Fruit fly (Drosophila melanogaster) whole organism, embryonic: ENCODE results near the gene Bili.

ENCODE experiments used
- Asciz ChIP-seq: fragments of 200-800 bp; sonication (Bioruptor generic); optimal IDR thresholded peaks from 2 replicates; lab custom pipeline; 2017; ENCODE audit warnings: missing biosample characterization, mild to moderate bottlenecking, missing genetic modification characterization, missing genetic modification reagents
- Awh ChIP-seq: fragments of 200-800 bp; sonication (Bioruptor generic); IDR thresholded peaks from 2 replicates; pipeline ENCODE4, ENCODE4 v1.3.6; 2022; ENCODE audit warnings: missing biosample characterization, missing genetic modification characterization
- BEAF-32 ChIP-seq: fragments of 200-800 bp; sonication (Bioruptor generic); optimal IDR thresholded peaks from 3 replicates; lab custom pipeline; 2017; ENCODE audit warnings: missing biosample characterization, missing genetic modification characterization, mild to moderate bottlenecking, moderate library complexity, missing genetic modification reagents
- CG10979 ChIP-seq: fragments of 200-800 bp; sonication (Bioruptor generic); optimal IDR thresholded peaks from 2 replicates; lab custom pipeline; 2018; ENCODE audit warnings: missing biosample characterization, mild to moderate bottlenecking, missing genetic modification characterization, moderate library complexity
- CG13287 ChIP-seq: fragments of 200-800 bp; sonication (Bioruptor generic); IDR thresholded peaks from 2 replicates; pipeline ENCODE4 v1.3.6; 2022; ENCODE audit warnings: missing biosample characterization, missing genetic modification characterization; ENCODE audit not compliant: partially characterized antibody
- CG13296 ChIP-seq: fragments of 200-800 bp; sonication (Bioruptor generic); optimal IDR thresholded peaks from 3 replicates; lab custom pipeline; 2018; ENCODE audit warnings: missing biosample characterization, mild to moderate bottlenecking, missing genetic modification characterization
- CG13894 ChIP-seq: fragments of 200-800 bp; sonication (Bioruptor generic); optimal IDR thresholded peaks from 3 replicates; lab custom pipeline; 2018; ENCODE audit warnings: missing biosample characterization, mild to moderate bottlenecking, missing genetic modification characterization, moderate library complexity
- CG14014 ChIP-seq: fragments of 200-800 bp; sonication (Bioruptor generic); IDR thresholded peaks from 2 replicates; pipeline ENCODE4 v1.3.6; 2022; ENCODE audit warnings: missing biosample characterization, missing genetic modification characterization
- CG15479 ChIP-seq: fragments of 200-800 bp; sonication (Bioruptor generic); optimal IDR thresholded peaks from 3 replicates; lab custom pipeline; 2019; ENCODE audit warnings: missing biosample characterization, mild to moderate bottlenecking, missing genetic modification characterization, moderate library complexity
- CG1602 ChIP-seq: fragments of 200-800 bp; sonication (Bioruptor generic); optimal IDR thresholded peaks from 3 replicates; lab custom pipeline; 2016; ENCODE audit warnings: missing biosample characterization, missing genetic modification characterization
- CG17186 ChIP-seq: fragments of 200-800 bp; sonication (Bioruptor generic); optimal IDR thresholded peaks from 3 replicates; lab custom pipeline; 2017; ENCODE audit warnings: missing biosample characterization, missing genetic modification reagents, missing genetic modification characterization
- CG18262 ChIP-seq: fragments of 200-800 bp; optimal IDR thresholded peaks from 3 replicates; lab custom pipeline; 2019; ENCODE audit warnings: missing biosample characterization, mild to moderate bottlenecking, missing genetic modification characterization, moderate library complexity
- CG2202 ChIP-seq: fragments of 200-800 bp; sonication (Bioruptor generic); optimal IDR thresholded peaks from 2 replicates; lab custom pipeline; 2018; ENCODE audit warnings: missing biosample characterization, mild to moderate bottlenecking, missing genetic modification characterization
- CG31365 ChIP-seq: fragments of 200-800 bp; sonication (Bioruptor generic); optimal IDR thresholded peaks from 2 replicates; lab custom pipeline; 2018; ENCODE audit warnings: missing biosample characterization, mild to moderate bottlenecking, missing genetic modification characterization
- CG6272 ChIP-seq: fragments of 200-800 bp; sonication (Bioruptor generic); IDR thresholded peaks from 2 replicates; pipeline ENCODE4 v1.3.6; 2022; ENCODE audit warnings: missing biosample characterization, missing genetic modification characterization
- CG7357 ChIP-seq: fragments of 200-800 bp; sonication (Bioruptor generic); IDR thresholded peaks from 3 replicates; pipeline ENCODE4 v1.3.6; 2022; ENCODE audit warnings: missing biosample characterization, missing genetic modification characterization
- CG7839 ChIP-seq: fragments of 200-800 bp; sonication (Bioruptor generic); optimal IDR thresholded peaks from 3 replicates; lab custom pipeline; 2018; ENCODE audit warnings: missing biosample characterization, mild to moderate bottlenecking, missing genetic modification characterization, moderate library complexity
- CG9727 ChIP-seq: fragments of 200-800 bp; sonication (Bioruptor generic); optimal IDR thresholded peaks from 3 replicates; lab custom pipeline; 2017; ENCODE audit warnings: missing biosample characterization, mild to moderate bottlenecking, missing genetic modification characterization
- CG9797 ChIP-seq: fragments of 200-800 bp; sonication (Bioruptor generic); optimal IDR thresholded peaks from 3 replicates; lab custom pipeline; 2018; ENCODE audit warnings: missing biosample characterization, mild to moderate bottlenecking, missing genetic modification characterization
- CHES-1-like ChIP-seq: fragments of 200-800 bp; sonication (Bioruptor generic); optimal IDR thresholded peaks from 2 replicates; lab custom pipeline; 2016; ENCODE audit warnings: missing biosample characterization, missing genetic modification characterization
- Dip3 ChIP-seq: fragments of 200-800 bp; sonication (Bioruptor generic); optimal IDR thresholded peaks from 3 replicates; lab custom pipeline; 2016; ENCODE audit warnings: missing biosample characterization, missing genetic modification characterization
- Doc2 ChIP-seq: fragments of 200-800 bp; sonication (Bioruptor generic); IDR thresholded peaks from 2 replicates; pipeline ENCODE4 v1.3.6; 2022; ENCODE audit warnings: missing biosample characterization, missing genetic modification characterization
- Dp ChIP-seq: fragments of 200-800 bp; sonication (Bioruptor generic); optimal IDR thresholded peaks from 2 replicates; lab custom pipeline; 2018; ENCODE audit warnings: missing biosample characterization, mild to moderate bottlenecking, missing genetic modification characterization, moderate library complexity
- Fer1 ChIP-seq: fragments of 200-800 bp; sonication (Bioruptor generic); optimal IDR thresholded peaks from 2 replicates; lab custom pipeline; 2017; ENCODE audit warnings: missing biosample characterization, mild to moderate bottlenecking, missing genetic modification characterization
- Fer2 ChIP-seq: fragments of 200-800 bp; sonication (Bioruptor generic); optimal IDR thresholded peaks from 2 replicates; lab custom pipeline; 2018; ENCODE audit warnings: missing biosample characterization, mild to moderate bottlenecking, missing genetic modification characterization, moderate library complexity
- HmgZ ChIP-seq: fragments of 200-800 bp; sonication (Bioruptor generic); optimal IDR thresholded peaks from 2 replicates; lab custom pipeline; 2018; ENCODE audit warnings: missing biosample characterization, mild to moderate bottlenecking, missing genetic modification characterization
- Mad ChIP-seq: fragments of 200-800 bp; sonication (Bioruptor generic); optimal IDR thresholded peaks from 2 replicates; lab custom pipeline; 2016; ENCODE audit warnings: missing biosample characterization, missing genetic modification characterization
- Side ChIP-seq: fragments of 200-800 bp; sonication (Bioruptor generic); optimal IDR thresholded peaks from 2 replicates; lab custom pipeline; 2016; ENCODE audit warnings: missing biosample characterization, missing genetic modification characterization
- cato ChIP-seq: fragments of 200-800 bp; sonication (Bioruptor generic); optimal IDR thresholded peaks from 2 replicates; lab custom pipeline; 2016; ENCODE audit warnings: missing biosample characterization, missing genetic modification characterization, borderline replicate concordance
- chn ChIP-seq: fragments of 200-800 bp; sonication (Bioruptor generic); optimal IDR thresholded peaks from 2 replicates; lab custom pipeline; 2016; ENCODE audit warnings: missing biosample characterization, missing genetic modification characterization
- dmrt11E ChIP-seq: fragments of 200-800 bp; sonication (Bioruptor generic); optimal IDR thresholded peaks from 3 replicates; lab custom pipeline; 2018; ENCODE audit warnings: missing biosample characterization, mild to moderate bottlenecking, missing genetic modification characterization, moderate library complexity
- dysf ChIP-seq: fragments of 200-800 bp; sonication (Bioruptor generic); IDR thresholded peaks from 3 replicates; pipeline ENCODE4 v1.3.6; 2022; ENCODE audit warnings: missing biosample characterization, missing genetic modification characterization
- eyg ChIP-seq: fragments of 200-800 bp; sonication (Bioruptor generic); optimal IDR thresholded peaks from 3 replicates; lab custom pipeline; 2016; ENCODE audit warnings: missing biosample characterization, missing genetic modification characterization
- fd64A ChIP-seq: fragments of 200-800 bp; sonication (Bioruptor generic); optimal IDR thresholded peaks from 3 replicates; lab custom pipeline; 2018; ENCODE audit warnings: missing biosample characterization, mild to moderate bottlenecking, missing genetic modification characterization
- grn ChIP-seq: fragments of 200-800 bp; sonication (Bioruptor generic); optimal IDR thresholded peaks from 3 replicates; lab custom pipeline; 2017; ENCODE audit warnings: missing biosample characterization, missing genetic modification characterization
- jigr1 ChIP-seq: fragments of 200-800 bp; sonication (Bioruptor generic); IDR thresholded peaks from 3 replicates; pipeline ENCODE4 v1.3.6; 2022; ENCODE audit warnings: missing biosample characterization, missing genetic modification characterization
- jing ChIP-seq: fragments of 200-800 bp; sonication (Bioruptor generic); optimal IDR thresholded peaks from 2 replicates; lab custom pipeline; 2018; ENCODE audit warnings: missing biosample characterization, mild to moderate bottlenecking, missing genetic modification characterization
- kay ChIP-seq: fragments of 200-800 bp; sonication (Bioruptor generic); optimal IDR thresholded peaks from 2 replicates; lab custom pipeline; 2016; ENCODE audit warnings: missing biosample characterization, missing genetic modification characterization
- nau ChIP-seq: fragments of 200-800 bp; sonication (Bioruptor generic); optimal IDR thresholded peaks from 3 replicates; lab custom pipeline; 2017; ENCODE audit warnings: missing biosample characterization, mild to moderate bottlenecking, missing genetic modification characterization, missing genetic modification reagents
- otp ChIP-seq: fragments of 200-800 bp; sonication (Bioruptor generic); IDR thresholded peaks from 3 replicates; pipeline ENCODE4, ENCODE4 v1.3.6; 2022; ENCODE audit warnings: missing biosample characterization, missing genetic modification characterization
- pb ChIP-seq: fragments of 200-800 bp; sonication (Bioruptor generic); optimal IDR thresholded peaks from 3 replicates; lab custom pipeline; 2016; ENCODE audit warnings: missing biosample characterization, missing genetic modification characterization
- pzg ChIP-seq: fragments of 200-800 bp; sonication (Bioruptor generic); optimal IDR thresholded peaks from 3 replicates; lab custom pipeline; 2018; ENCODE audit warnings: missing biosample characterization, mild to moderate bottlenecking, missing genetic modification characterization, moderate library complexity
- rib ChIP-seq: fragments of 200-800 bp; sonication (Bioruptor generic); IDR thresholded peaks from 2 replicates; pipeline ENCODE4 v1.3.6; 2022; ENCODE audit warnings: missing biosample characterization, missing genetic modification characterization
- run ChIP-seq: fragments of 200-800 bp; sonication (Bioruptor generic); optimal IDR thresholded peaks from 3 replicates; lab custom pipeline; 2018; ENCODE audit warnings: missing biosample characterization, mild to moderate bottlenecking, missing genetic modification characterization
- sc ChIP-seq, 3 experiments: fragments of >200 bp in 2 of 3; fragments of 200-800 bp in 1 of 3; sonication (Bioruptor generic) in 1 of 3; optimal IDR thresholded peaks; 2 replicates in 2 of 3; 3 replicates in 1 of 3; lab custom pipeline; 2017; ENCODE audit warnings: mild to moderate bottlenecking in 1 of 3, missing biosample characterization in 1 of 3, missing genetic modification characterization in 1 of 3, missing genetic modification reagents in 1 of 3
- sd ChIP-seq: fragments of 200-800 bp; sonication (Bioruptor generic); optimal IDR thresholded peaks from 3 replicates; lab custom pipeline; 2018; ENCODE audit warnings: missing biosample characterization, mild to moderate bottlenecking, missing genetic modification characterization, moderate library complexity
- toy ChIP-seq: fragments of 200-800 bp; sonication (Bioruptor generic); IDR thresholded peaks from 2 replicates; pipeline ENCODE4 v1.3.6; 2022; ENCODE audit warnings: missing biosample characterization, missing genetic modification characterization
- trh ChIP-seq: fragments of 200-800 bp; sonication (Bioruptor generic); optimal IDR thresholded peaks from 2 replicates; lab custom pipeline; 2016; ENCODE audit warnings: missing biosample characterization, missing genetic modification characterization
- ttk ChIP-seq: fragments of 200-800 bp; sonication (Bioruptor generic); IDR thresholded peaks from 2 replicates; pipeline ENCODE4 v2.1.2; 2022; ENCODE audit warnings: missing biosample characterization, missing genetic modification characterization
- tup ChIP-seq: fragments of 200-800 bp; sonication (Bioruptor generic); optimal IDR thresholded peaks from 2 replicates; lab custom pipeline; 2016; ENCODE audit warnings: missing biosample characterization, mild to moderate bottlenecking, missing genetic modification characterization, moderate library complexity
- wor ChIP-seq: fragments of 200-800 bp; sonication (Bioruptor generic); IDR thresholded peaks from 2 replicates; pipeline ENCODE4 v1.3.6; 2022; ENCODE audit warnings: missing biosample characterization, missing genetic modification characterization

Bili gene

dm6 chr3R:25152342-25152741 is 21.2 kb downstream of the Bili start (continued):
- no peak for TF ChIP-seq Mad (GFP tag; lab: Kevin White, UChicago)
- no peak for TF ChIP-seq CG6272 (GFP tag; lab: Robert Waterston, UW)
- TF ChIP-seq rib (GFP tag; lab: Robert Waterston, UW) = no peak
- no peak for TF ChIP-seq sd (tag; lab: Kevin White, UChicago)
- no peak for TF ChIP-seq grn (GFP tag; lab: Kevin White, UChicago)
- no peak for TF ChIP-seq pzg (GFP tag; lab: Kevin White, UChicago)
- no peak for TF ChIP-seq jigr1
- no peak for TF ChIP-seq toy
- peak; percentile 36 for TF ChIP-seq CG7839 (tag; lab: Kevin White, UChicago)
- TF ChIP-seq CG17186 (GFP tag; lab: Kevin White, UChicago) = no peak
- no peak for TF ChIP-seq CG18262
- TF ChIP-seq pb (GFP tag; lab: Kevin White, UChicago) = no peak
- no peak for TF ChIP-seq cato (GFP tag; lab: Kevin White, UChicago)
- no peak for TF ChIP-seq fd64A (GFP tag; lab: Kevin White, UChicago)
- TF ChIP-seq Side = no peak
- TF ChIP-seq dysf (GFP tag; lab: Robert Waterston, UW) = no peak
- peak; percentile 70 for TF ChIP-seq Fer1 (GFP tag; lab: Kevin White, UChicago)
- no peak for TF ChIP-seq eyg (GFP tag; lab: Kevin White, UChicago)
- TF ChIP-seq CG13296 (GFP tag; lab: Kevin White, UChicago) = peak; percentile 55
- no peak for TF ChIP-seq CHES-1-like
- no peak for TF ChIP-seq Dp
- no peak for TF ChIP-seq CG13287 (GFP tag; lab: Robert Waterston, UW)
- TF ChIP-seq Dip3 (GFP tag; lab: Kevin White, UChicago) = no peak
- TF ChIP-seq sc (optimal IDR thresholded peaks at IDR 0.05; lab: Kevin White, UChicago) = no peak
- no peak for TF ChIP-seq sc (GFP tag; optimal IDR thresholded peaks at IDR 0.05; lab: Kevin White, UChicago)
- TF ChIP-seq CG10979 (tag; lab: Kevin White, UChicago) = no peak
- TF ChIP-seq CG13894 (tag; lab: Kevin White, UChicago) = no peak
- TF ChIP-seq CG31365 (tag; lab: Kevin White, UChicago) = no peak
- no peak for TF ChIP-seq ttk (GFP tag; lab: Robert Waterston, UW)
- no peak for TF ChIP-seq Fer2 (tag; lab: Kevin White, UChicago)
- TF ChIP-seq Asciz (GFP tag; lab: Kevin White, UChicago) = no peak
- no peak for TF ChIP-seq nau
- TF ChIP-seq CG14014 (GFP tag; lab: Robert Waterston, UW) = no peak
- no peak for TF ChIP-seq otp
- TF ChIP-seq Awh = no peak
- no peak for TF ChIP-seq dmrt11E
- TF ChIP-seq tup (GFP tag; lab: Kevin White, UChicago) = no peak
- TF ChIP-seq CG1602 (GFP tag; lab: Kevin White, UChicago) = no peak
- TF ChIP-seq trh (GFP tag; lab: Kevin White, UChicago) = no peak
- no peak for TF ChIP-seq Doc2
- no peak for TF ChIP-seq kay
- TF ChIP-seq CG15479 = no peak
- no peak for TF ChIP-seq run (tag; lab: Kevin White, UChicago)
- no peak for TF ChIP-seq HmgZ (tag; lab: Kevin White, UChicago)
- TF ChIP-seq wor (GFP tag; lab: Robert Waterston, UW) = no peak
- no peak for TF ChIP-seq CG9727 (GFP tag; lab: Kevin White, UChicago)
- TF ChIP-seq CG7357 (GFP tag; lab: Robert Waterston, UW) = 0 out of 3 replicates have a peak, but pooled peaks have one; percentile 25
- TF ChIP-seq CG9797 = no peak
- TF ChIP-seq chn (GFP tag; lab: Kevin White, UChicago) = no peak
- no peak for TF ChIP-seq jing (GFP tag; lab: Kevin White, UChicago)
- no peak for TF ChIP-seq BEAF-32 (GFP tag; lab: Kevin White, UChicago)
- TF ChIP-seq CG2202 (tag; lab: Kevin White, UChicago) = no peak
